Worm (Caenorhabditis elegans): Measurements from ENCODE around the gene emc-5.

DNA sequence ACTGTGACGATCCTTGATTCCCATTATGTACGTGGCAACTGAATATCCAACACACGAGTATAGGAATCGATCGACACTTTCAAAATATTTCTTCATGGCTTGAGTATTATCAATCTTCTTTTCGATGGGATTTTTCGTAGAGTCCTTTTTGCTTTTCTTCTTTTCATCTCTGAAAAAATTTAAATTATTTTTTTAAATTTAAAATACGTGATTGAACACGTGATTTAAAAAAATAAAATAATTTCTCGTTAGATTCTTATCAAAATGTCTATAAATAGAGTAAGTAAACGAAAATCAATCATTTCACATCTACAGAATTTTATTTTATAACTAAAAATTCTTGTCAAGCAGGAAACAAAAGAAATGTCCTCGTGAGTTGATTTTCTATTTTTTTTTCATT lies 24.7 kb downstream of the emc-5 start, which contains the start of gene Y62F5A.10:
- TF ChIP-seq npax-4 (tag; optimal IDR thresholded peaks at IDR 0.05) (no peak), pros-1 (tag; optimal IDR thresholded peaks at IDR 0.05) (no peak), ceh-34 (tag; optimal IDR thresholded peaks at IDR 0.05) (no peak), nhr-11 (tag; optimal IDR thresholded peaks at IDR 0.05) (no peak), pag-3 (tag; optimal IDR thresholded peaks at IDR 0.05; ENCODE audit: borderline replicate concordance) (no peak), ttx-3 (tag; optimal IDR thresholded peaks at IDR 0.05) (no peak), K02D7.2 (tag; optimal IDR thresholded peaks at IDR 0.05) (no peak), nfya-1 (tag; optimal IDR thresholded peaks at IDR 0.05) (no peak), elt-4 (tag; optimal IDR thresholded peaks at IDR 0.05) (no peak), mec-3 (tag; optimal IDR thresholded peaks at IDR 0.05; ENCODE audit: borderline replicate concordance) (no peak), ama-1 (optimal IDR thresholded peaks at IDR 0.05) (no peak), unc-86 (tag; optimal IDR thresholded peaks at IDR 0.05) (no peak), sox-4 (tag; optimal IDR thresholded peaks at IDR 0.05) (no peak)
